Fruit fly (Drosophila melanogaster): ENCODE results near the gene CG4267.

- TF ChIP-seq CG11617 (GFP tag; optimal IDR thresholded peaks at IDR 0.05) (peak; percentile 51), CG7045 (GFP tag; optimal IDR thresholded peaks at IDR 0.05) (peak; percentile 11), Clk (GFP tag; optimal IDR thresholded peaks at IDR 0.05) (no peak), cnc (optimal IDR thresholded peaks at IDR 0.05) (no peak), pad (GFP tag; optimal IDR thresholded peaks at IDR 0.05) (peak; percentile 64)
Observed at dm6 chr2L:2214004-2214403, 28.2 kb upstream of the CG4267 start, which contains the start of the genes Uch and CG34174.
